Fruit fly (Drosophila melanogaster) S2 (cell line): ENCODE data around the gene CG13313.

ENCODE experiments used
- CG8478 ChIP-seq: fragments of >200 bp; optimal IDR thresholded peaks from 2 replicates; lab custom pipeline; 2018
- CTCF ChIP-seq, 2 experiments: fragments of >200 bp; optimal IDR thresholded peaks; 2 replicates each; lab custom pipeline; 2018

CG13313 gene

DNA sequence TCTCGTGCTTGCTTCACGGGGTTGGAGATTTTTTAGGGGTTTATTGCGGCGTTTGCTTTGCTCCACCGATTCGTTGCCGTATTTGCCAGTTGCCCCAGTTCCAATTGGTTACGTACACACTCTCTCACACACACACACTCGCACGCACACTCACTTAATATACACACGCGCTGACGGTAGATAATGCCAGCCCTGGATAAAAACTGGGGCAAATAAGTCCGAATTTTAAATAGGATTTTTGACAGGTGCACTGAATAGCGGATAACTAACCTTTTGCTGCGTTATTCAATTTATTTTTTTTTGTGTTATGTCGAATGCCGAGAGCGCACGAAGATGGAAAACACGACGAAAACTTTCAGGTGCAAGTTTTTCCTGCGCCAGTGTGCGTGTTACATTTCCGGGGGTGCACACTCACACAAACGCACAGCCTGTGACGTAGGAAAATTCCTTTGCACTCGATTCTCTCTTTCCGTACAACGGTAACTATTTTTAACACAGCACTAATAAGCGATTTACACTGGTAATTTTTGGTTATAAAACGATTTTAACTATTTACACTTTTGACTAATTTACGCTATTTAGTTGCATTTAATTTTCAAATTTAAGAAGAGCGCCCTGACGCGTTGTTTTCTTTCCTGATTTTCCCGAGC lies 6.0 kb upstream of the CG13313 start:
- no peak for TF ChIP-seq CTCF (optimal IDR thresholded peaks at IDR 0.05; lab: Kevin White, UChicago)

DNA sequence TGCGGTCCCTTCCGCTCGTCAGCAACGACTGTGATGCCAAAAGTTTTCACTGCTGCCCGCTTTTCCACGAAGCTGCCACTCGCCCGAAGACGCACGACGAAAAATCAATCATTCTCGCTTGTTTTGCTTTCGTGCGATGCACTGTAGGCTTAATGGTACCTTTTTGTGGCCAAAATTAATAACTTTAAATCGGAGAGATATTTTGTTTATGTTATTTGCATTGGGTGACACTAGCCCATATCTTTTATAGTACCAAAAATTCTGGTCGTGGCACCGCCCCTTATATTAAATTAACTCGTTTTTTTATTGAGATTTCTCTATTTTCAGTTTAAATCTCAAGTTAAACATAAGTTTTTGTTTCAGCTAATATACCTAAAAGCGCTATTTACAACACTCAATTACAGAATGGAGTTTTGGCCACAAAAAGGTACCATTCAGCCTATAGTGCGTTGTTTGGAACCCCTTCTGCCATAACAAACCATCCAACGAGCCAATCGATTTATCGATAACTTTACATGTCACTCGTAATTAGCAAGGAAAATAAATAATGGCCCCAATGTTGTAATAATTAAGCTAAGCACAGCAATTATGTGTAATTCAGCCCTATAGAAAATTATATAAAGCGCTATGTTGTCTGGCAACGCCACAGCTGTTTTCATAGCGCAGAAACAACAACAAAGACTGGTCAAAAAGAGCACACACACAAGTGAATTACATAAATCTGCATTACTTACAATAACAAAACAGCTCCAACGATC lies 5.3 kb upstream of the CG13313 start:
- TF ChIP-seq CG8478 (no peak), CTCF (optimal IDR thresholded peaks at IDR 0.05; lab: Kevin White, UChicago) (no peak)

DNA sequence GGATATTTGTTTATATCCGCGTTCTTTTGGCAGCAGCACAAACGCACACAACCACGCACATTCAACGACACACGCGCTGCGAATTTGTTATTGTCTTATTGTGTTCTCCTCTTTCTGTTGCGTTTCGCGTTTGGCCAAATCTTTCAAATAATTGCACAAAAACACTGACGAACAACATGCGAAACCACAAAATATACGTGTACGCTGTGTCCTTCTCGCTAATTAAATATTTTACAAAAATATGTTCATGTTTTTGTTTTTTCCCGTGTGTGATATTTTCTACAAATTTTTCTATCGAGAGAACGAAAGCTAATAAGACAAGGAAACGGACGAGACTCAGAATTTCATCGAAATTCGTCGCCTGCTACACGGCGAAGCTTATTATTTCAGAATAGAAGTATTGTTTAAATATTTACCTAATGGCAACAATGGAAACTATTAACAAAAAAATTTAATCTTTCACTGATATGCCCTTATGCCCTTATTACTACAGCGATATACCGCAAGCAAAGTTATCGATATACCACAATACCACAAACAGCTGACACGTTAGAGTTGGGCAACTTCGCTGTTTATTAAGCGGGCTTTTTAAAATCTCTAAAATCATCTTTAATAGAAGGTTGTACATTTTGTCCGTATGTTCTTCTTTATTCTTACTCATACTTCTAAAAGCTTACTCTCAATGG lies 4.6 kb upstream of the CG13313 start, which contains the start of the genes CG43783 and orb2:
CG43783 (minus strand) TSS at position 311 of the 686 bp plus-strand sequence.
orb2 (minus strand) TSS at position 502 of the 686 bp plus-strand sequence.
- TF ChIP-seq CTCF (optimal IDR thresholded peaks at IDR 0.05; lab: Kevin White, UChicago): no peak

DNA sequence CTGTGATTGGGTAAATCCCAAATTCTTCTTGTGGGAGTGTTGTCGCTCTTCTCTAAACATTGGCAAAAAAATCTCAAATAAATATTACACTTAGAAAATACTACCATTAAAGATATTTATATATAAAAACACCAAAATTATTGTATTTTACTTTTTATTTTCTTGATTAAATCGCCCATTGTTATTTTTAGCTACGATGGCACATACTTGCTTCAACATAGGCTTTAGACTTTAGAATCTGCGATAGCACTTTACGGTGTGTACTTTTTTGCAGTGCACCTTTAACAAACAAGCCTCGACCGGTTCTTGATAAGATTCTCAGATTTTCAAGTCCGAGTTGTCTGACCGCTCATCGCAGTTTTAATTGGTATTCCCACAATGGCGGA lies 4.0 kb upstream of the CG13313 start, which contains the start of gene GNBP3:
GNBP3 (plus strand) TSS at position 374 of the 386 bp plus-strand sequence.
- no peak for TF ChIP-seq CG8478

DNA sequence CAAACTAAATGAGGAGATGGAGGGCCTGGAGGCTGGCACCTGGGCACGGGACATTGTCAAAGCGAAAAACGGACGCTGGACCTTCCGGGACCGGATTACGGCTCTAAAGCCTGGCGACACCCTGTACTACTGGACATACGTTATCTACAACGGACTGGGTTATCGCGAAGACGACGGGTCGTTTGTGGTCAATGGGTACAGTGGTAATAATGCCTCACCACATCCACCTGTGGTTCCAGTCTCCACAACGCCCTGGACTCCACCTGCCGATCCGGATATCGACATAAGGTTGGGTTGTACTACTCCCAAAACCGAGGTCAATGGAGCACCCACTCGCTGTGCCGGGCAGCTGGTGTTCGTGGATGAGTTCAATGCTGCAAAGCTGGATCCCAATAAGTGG lies 3.5 kb upstream of the CG13313 start:
- TF ChIP-seq CG8478 (no peak), CTCF (optimal IDR thresholded peaks at IDR 0.05; lab: Kevin White, UChicago) (no peak)

DNA sequence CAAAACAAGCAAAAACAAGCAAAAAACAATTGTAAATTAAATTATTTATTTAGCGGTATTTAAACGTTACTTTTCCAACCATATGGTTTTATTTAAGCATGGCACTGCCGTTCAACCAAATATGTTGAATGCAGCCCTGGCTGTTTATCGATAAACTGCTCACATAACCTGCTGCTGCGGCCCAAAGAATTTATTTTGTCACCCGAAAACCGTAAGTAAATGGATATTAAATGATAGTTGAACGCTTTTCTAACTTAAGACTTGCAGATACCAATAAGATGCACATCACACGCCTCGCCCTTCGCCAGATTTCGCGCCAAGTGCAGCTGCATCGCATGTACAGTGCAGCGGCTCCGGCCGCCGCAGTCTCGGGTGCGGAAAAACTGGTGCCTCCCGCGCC lies 2.0 kb upstream of the CG13313 start, which contains the start of gene mRpL12:
mRpL12 (plus strand) TSS at position 123 of the 400 bp plus-strand sequence.
- TF ChIP-seq CTCF (optimal IDR thresholded peaks at IDR 0.05; lab: Kevin White, UChicago) (no peak), CG8478 (no peak)

DNA sequence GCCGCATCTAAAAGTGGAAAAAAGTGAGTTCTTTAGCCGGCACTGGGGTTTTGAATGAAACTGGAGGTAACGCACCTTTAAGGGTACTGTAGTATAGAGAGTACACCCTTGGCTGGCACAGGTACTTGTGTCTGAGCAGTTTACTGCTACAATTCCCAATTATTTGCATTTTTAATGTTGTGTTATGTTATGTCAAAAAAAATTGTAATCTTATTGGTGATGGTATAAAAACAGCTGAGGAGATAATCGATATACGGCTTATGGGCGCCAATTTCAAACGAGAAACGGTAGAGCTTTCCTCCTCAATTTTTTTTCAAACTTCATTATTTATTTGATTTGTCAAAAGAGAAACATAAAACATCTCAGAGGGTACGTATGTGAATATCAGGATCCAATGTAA lies 5.8 kb downstream of the CG13313 start, which contains the start of gene ValRS-m:
ValRS-m (minus strand) TSS at position 312 of the 400 bp plus-strand sequence.
- TF ChIP-seq CTCF (optimal IDR thresholded peaks at IDR 0.05; lab: Kevin White, UChicago): no peak
- TF ChIP-seq CG8478: no peak

DNA sequence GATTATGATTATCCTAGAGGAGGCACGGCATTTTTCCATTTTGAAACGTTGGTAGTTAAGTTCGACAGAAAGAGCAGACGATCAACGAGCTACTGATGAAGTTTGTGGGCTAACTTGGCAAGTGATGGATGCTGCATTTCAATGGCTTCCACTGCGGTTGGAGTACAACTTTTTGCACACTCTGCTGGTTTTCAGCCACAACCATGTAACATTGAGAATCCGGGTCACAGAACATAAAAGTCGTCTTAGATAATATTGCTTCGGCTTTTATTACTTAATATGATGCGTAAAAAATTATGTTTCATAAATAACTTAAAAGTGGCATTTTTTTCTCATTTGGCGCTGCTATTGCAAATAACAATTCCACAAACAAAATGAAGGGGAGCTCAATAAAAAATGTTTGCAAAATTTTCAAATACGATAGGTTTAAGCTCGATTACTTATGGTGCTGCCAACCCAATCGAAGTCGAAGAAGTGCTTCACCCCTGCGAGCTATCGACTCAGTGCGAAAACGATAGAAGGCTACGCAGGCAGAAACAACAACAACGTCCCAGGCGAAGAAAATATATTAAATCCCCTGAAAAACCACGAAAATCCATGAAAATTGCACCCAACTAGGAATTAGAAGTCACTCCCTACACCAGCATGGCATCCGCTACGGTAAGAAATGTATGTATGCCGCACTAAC lies 7.8 kb downstream of the CG13313 start, which contains the start of the genes CG5653 and CG5021:
CG5653 (minus strand) TSS at position 51 of the 688 bp plus-strand sequence.
CG5021 (plus strand) TSS at position 506 of the 688 bp plus-strand sequence.
- TF ChIP-seq CTCF (optimal IDR thresholded peaks at IDR 0.05; lab: Kevin White, UChicago) (no peak), CG8478 (no peak)

DNA sequence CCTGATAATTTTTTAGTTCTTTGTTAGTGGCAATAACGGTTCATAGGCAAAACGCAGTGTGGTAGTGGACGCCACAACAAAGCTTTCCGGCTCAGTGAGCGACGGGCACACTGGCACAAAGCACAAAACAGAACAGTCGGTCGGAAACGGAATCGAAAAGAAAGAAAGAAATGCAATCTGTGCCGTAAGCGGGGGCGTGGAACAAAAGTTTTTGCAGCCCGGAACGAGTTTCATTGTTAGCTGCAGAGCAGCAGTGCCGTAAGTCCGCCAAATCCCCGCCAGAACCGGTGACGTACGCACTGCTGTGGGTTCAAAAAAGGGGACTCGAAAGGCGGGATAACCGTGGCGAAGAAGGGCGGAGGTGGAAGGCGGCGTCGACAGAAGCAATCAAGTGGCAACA lies 9.8 kb downstream of the CG13313 start, which contains the start of gene CG5026:
CG5026 (plus strand) TSS at position 92 of the 400 bp plus-strand sequence.
- TF ChIP-seq CTCF (optimal IDR thresholded peaks at IDR 0.05; lab: Kevin White, UChicago): no peak
- no peak for TF ChIP-seq CG8478

DNA sequence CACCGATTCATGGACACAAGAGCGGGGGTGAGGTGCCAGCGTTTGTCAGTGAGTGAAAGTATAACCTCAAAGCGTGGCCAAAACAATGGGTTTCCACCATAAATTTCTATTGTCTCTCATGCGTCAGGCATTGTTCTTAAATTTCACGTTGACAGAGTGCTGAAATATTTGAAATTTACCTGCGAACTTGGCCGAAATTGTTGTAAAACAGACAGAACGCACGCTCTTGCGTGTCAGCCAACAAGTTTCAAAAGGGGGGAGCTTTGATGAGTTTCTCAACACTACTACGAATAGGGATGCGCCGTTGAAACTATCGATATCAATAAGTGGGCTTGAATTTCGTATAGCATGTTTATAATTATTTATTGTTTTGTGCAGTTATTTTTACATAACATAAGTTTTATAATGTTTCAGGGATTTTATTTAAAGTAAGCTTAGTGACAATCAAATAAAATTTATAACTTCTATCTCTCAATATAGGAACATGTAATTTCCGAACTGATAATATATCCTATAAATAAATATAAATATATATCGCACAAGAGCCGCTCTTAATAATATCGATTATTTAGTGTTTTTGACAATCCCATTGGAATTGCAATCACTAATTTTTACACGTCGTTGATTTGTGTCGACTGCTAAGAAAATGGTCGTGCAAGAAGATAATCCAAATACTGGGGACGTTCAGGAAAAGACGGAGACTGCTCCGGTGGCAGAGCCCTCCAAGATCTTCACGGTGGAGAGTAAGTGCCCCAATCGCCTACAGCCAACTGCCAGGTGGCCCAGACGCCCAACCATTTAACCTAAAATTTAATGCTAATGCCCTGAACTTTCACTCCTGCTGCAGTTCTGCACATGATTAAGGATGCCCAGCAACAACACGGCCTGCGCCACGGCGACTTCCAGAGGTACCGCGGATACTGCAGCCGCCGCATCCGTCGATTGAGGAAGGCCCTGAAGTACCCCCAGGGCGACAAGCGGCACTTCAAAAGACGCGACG lies 16.1 kb downstream of the CG13313 start, which contains the start of the genes pix and Srp68:
pix (minus strand) TSS at position 288 of the 1,000 bp plus-strand sequence.
Srp68 (plus strand) TSS at position 569 of the 1,000 bp plus-strand sequence.
- TF ChIP-seq CTCF (optimal IDR thresholded peaks at IDR 0.05; lab: Kevin White, UChicago) (no peak), CG8478 (no peak)

DNA sequence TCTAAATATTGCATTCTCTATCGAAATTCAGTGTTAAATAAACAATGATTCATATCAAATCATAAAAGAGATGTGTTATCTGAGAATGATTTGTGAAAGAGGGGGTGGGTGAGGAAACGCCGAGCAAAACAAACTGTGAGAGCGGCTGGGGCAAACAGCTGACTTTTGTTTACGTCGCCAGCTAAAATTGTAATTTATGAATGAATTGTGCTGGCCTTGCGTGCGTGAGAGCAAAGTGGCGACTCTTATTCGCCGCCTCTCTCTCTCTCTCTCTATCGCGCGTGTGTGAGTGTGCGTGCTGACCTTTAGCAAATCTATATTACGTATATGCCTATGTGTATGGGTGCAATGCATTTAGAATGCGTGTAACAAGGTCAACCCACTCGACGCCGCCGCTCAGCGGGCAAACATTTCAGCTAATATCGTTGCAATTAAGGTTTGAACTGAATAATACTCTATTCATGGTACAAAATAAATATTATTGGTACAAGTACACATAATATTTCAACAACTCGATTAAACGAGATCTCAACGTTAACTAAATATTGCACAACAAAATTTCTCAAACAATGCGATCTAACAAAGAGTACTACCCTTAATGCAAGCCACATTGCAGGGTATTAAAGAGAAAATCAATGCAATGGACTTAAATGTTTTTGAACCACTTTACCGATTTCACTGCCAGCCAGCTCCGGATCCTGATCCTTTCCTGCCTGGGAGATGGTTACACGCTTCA lies 20.2 kb downstream of the CG13313 start:
- TF ChIP-seq CG8478 (no peak), CTCF (optimal IDR thresholded peaks at IDR 0.05; lab: Kevin White, UChicago) (no peak)

DNA sequence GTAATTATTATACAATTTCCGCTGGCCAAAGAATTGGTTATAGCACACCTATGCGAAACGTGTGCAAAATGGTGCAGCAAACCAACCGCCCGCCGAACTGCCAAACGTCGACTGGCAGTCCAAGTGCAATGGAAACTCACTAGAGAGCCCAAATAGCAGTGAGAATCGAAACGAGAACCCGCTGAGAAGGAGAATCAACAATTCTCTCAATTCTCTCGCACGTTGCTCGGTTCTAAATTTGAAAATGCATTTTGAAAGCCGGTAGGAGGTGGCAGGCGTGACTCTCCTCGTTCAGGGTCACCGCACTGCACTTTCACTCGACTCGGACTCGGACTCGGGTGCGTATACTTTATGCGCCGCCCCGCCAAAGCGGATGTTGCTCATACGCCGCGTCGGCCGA lies 21.1 kb downstream of the CG13313 start, which contains the start of gene CG5644:
CG5644 (minus strand) TSS at position 101 of the 400 bp plus-strand sequence.
- no peak for TF ChIP-seq CTCF (optimal IDR thresholded peaks at IDR 0.05; lab: Kevin White, UChicago)
- no peak for TF ChIP-seq CG8478

DNA sequence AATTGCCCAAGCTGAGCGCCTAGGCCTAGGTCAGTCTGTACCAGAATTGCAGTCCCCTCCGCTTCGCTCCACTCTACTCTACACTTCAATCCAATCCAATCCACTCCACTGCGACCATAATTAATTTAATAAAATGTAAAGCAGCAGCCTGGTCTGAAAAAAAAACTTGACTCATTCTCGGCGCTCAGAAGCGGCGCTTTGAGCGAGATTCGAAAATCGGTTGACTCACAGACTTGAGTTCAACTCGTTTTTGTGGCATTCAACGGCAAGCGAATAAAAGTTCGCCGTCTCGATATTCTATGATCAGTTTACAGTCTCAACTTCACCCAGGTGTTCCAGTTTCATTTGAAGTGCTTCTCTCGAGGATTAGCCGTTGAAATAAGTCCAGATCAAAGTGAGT lies 22.8 kb downstream of the CG13313 start, which contains the start of gene CG13314:
CG13314 (plus strand) TSS at position 301 of the 400 bp plus-strand sequence.
- no peak for TF ChIP-seq CTCF (optimal IDR thresholded peaks at IDR 0.05; lab: Kevin White, UChicago)
- no peak for TF ChIP-seq CG8478
